Worm (Caenorhabditis elegans) whole organism, L1 larva: ENCODE data around the gene C02E7.10.
A peak's percentile ranks its signal among the peaks of the same experiment; 100 is the strongest.

Experiments
- C34B4.2 ChIP-seq: sonication (generic microtip); optimal IDR thresholded peaks from 2 replicates; lab custom pipeline; 2017; ENCODE audit warnings: mild to moderate bottlenecking, missing genetic modification characterization, missing compliant biosample characterization
- Y116A8C.19 ChIP-seq: sonication (generic microtip); optimal IDR thresholded peaks from 2 replicates; lab custom pipeline; 2016; ENCODE audit warnings: missing compliant biosample characterization, missing genetic modification characterization, borderline replicate concordance
- ceh-82 ChIP-seq, 3 experiments: fragments of 150-350 bp in 1 of 3; sonication (generic microtip) in 2 of 3; optimal IDR thresholded peaks; 2 replicates each; lab custom pipeline; 2014 to 2017; ENCODE audit warnings: missing biosample characterization in 3 of 3, missing genetic modification characterization in 3 of 3
- dsc-1 ChIP-seq: sonication (generic microtip); optimal IDR thresholded peaks from 2 replicates; lab custom pipeline; 2016; ENCODE audit warnings: mild to moderate bottlenecking, missing genetic modification characterization, missing compliant biosample characterization
- efl-1 ChIP-seq, 4 experiments: fragments of 150-350 bp; optimal IDR thresholded peaks in 3 of 4; peaks in 1 of 4; 1 replicate in 1 of 4; 2 replicates in 3 of 4; lab custom pipeline; 2014; ENCODE audit warnings: missing biosample characterization in 2 of 4, missing genetic modification characterization in 2 of 4, missing genetic modification reagents in 2 of 4
- efl-3 ChIP-seq: fragments of 200-800 bp; sonication (Bioruptor generic); optimal IDR thresholded peaks from 2 replicates; lab custom pipeline; 2018; ENCODE audit warnings: mild to moderate bottlenecking, missing genetic modification characterization, missing compliant biosample characterization
- fkh-10 ChIP-seq: sonication (generic microtip); optimal IDR thresholded peaks from 2 replicates; lab custom pipeline; 2017; ENCODE audit warnings: missing biosample characterization, missing genetic modification reagents, missing genetic modification characterization
- fkh-8 ChIP-seq: sonication (generic microtip); optimal IDR thresholded peaks from 2 replicates; lab custom pipeline; 2016; ENCODE audit warnings: mild to moderate bottlenecking, missing genetic modification characterization, missing compliant biosample characterization
- fos-1 ChIP-seq: fragments of 150-350 bp; optimal IDR thresholded peaks from 2 replicates; lab custom pipeline; 2014; ENCODE audit warnings: missing biosample characterization, missing genetic modification characterization
- hpl-2 ChIP-seq: fragments of 150-350 bp; optimal IDR thresholded peaks from 2 replicates; lab custom pipeline; 2014; ENCODE audit warnings: missing biosample characterization, missing genetic modification reagents, missing genetic modification characterization
- irx-1 ChIP-seq: sonication (generic microtip); optimal IDR thresholded peaks from 2 replicates; lab custom pipeline; 2016; ENCODE audit warnings: missing genetic modification characterization, missing compliant biosample characterization
- jun-1 ChIP-seq: fragments of 150-350 bp; optimal IDR thresholded peaks from 2 replicates; lab custom pipeline; 2014; ENCODE audit warnings: missing biosample characterization, missing genetic modification reagents, missing genetic modification characterization
- lin-14 ChIP-seq: fragments of 200-800 bp; sonication (Bioruptor generic); optimal IDR thresholded peaks from 2 replicates; lab custom pipeline; 2018; ENCODE audit warnings: mild to moderate bottlenecking, missing genetic modification characterization, moderate library complexity, missing compliant biosample characterization
- lin-15B ChIP-seq: fragments of 150-350 bp; sonication (generic microtip); optimal IDR thresholded peaks from 3 replicates; lab custom pipeline; 2014; ENCODE audit warnings: missing biosample characterization, missing genetic modification characterization
- lin-35 ChIP-seq, 2 experiments: fragments of 150-350 bp; optimal IDR thresholded peaks; 2 replicates each; lab custom pipeline; 2014; ENCODE audit warnings: missing biosample characterization in 2 of 2, missing genetic modification characterization in 2 of 2, missing genetic modification reagents in 2 of 2
- lin-39 ChIP-seq: fragments of 150-350 bp; optimal IDR thresholded peaks from 2 replicates; lab custom pipeline; 2014; ENCODE audit warnings: missing biosample characterization, missing genetic modification reagents, missing genetic modification characterization
- nhr-47 ChIP-seq: sonication (generic microtip); optimal IDR thresholded peaks from 2 replicates; lab custom pipeline; 2016; ENCODE audit warnings: mild to moderate bottlenecking, missing genetic modification characterization, moderate library complexity, missing compliant biosample characterization
- nhr-71 ChIP-seq: sonication (generic microtip); optimal IDR thresholded peaks from 2 replicates; lab custom pipeline; 2016; ENCODE audit warnings: mild to moderate bottlenecking, missing genetic modification characterization, moderate library complexity, missing compliant biosample characterization
- nhr-76 ChIP-seq: sonication (generic microtip); optimal IDR thresholded peaks from 2 replicates; lab custom pipeline; 2017; ENCODE audit warnings: missing biosample characterization, missing genetic modification characterization
- nhr-84 ChIP-seq: sonication (generic microtip); optimal IDR thresholded peaks from 2 replicates; lab custom pipeline; 2017; ENCODE audit warnings: missing biosample characterization, missing genetic modification characterization
- nhr-90 ChIP-seq: sonication (generic microtip); optimal IDR thresholded peaks from 2 replicates; lab custom pipeline; 2016; ENCODE audit warnings: mild to moderate bottlenecking, missing genetic modification characterization, missing compliant biosample characterization; ENCODE audit not compliant: poor library complexity
- pag-3 ChIP-seq: sonication (generic microtip); optimal IDR thresholded peaks from 2 replicates; lab custom pipeline; 2017; ENCODE audit warnings: missing genetic modification characterization, mild to moderate bottlenecking, missing compliant biosample characterization, antibody characterized with exemption, borderline replicate concordance; ENCODE audit not compliant: insufficient read depth
- pqm-1 ChIP-seq: sonication (generic microtip); optimal IDR thresholded peaks from 3 replicates; lab custom pipeline; 2017; ENCODE audit warnings: missing biosample characterization, missing genetic modification characterization
- rnt-1 ChIP-seq: sonication (generic microtip); optimal IDR thresholded peaks from 2 replicates; lab custom pipeline; 2016; ENCODE audit warnings: mild to moderate bottlenecking, missing genetic modification characterization, moderate library complexity, missing compliant biosample characterization
- snpc-4 ChIP-seq: fragments of 150-350 bp; optimal IDR thresholded peaks from 2 replicates; lab custom pipeline; 2014; ENCODE audit warnings: missing biosample characterization, missing genetic modification characterization
- snu-23 ChIP-seq: sonication (generic microtip); optimal IDR thresholded peaks from 2 replicates; lab custom pipeline; 2016; ENCODE audit warnings: missing genetic modification characterization, missing compliant biosample characterization
- sup-37 ChIP-seq: fragments of 200-800 bp; sonication (Bioruptor generic); optimal IDR thresholded peaks from 2 replicates; lab custom pipeline; 2018; ENCODE audit warnings: mild to moderate bottlenecking, missing genetic modification characterization, missing compliant biosample characterization
- tlp-1 ChIP-seq: fragments of 150-350 bp; optimal IDR thresholded peaks from 2 replicates; lab custom pipeline; 2014; ENCODE audit warnings: missing biosample characterization, missing genetic modification characterization
- unc-130 ChIP-seq: fragments of 150-350 bp; optimal IDR thresholded peaks from 2 replicates; lab custom pipeline; 2017; ENCODE audit warnings: missing biosample characterization, missing genetic modification characterization, inconsistent platforms
- unc-86 ChIP-seq: sonication (generic microtip); optimal IDR thresholded peaks from 2 replicates; lab custom pipeline; 2016; ENCODE audit warnings: missing genetic modification characterization, missing compliant biosample characterization
- vab-15 ChIP-seq: sonication (generic microtip); optimal IDR thresholded peaks from 2 replicates; lab custom pipeline; 2017; ENCODE audit warnings: missing genotype, mild to moderate bottlenecking, missing genetic modification characterization, missing compliant biosample characterization
- xbp-1 ChIP-seq: sonication (generic microtip); optimal IDR thresholded peaks from 2 replicates; lab custom pipeline; 2016; ENCODE audit warnings: missing genetic modification characterization, missing compliant biosample characterization
- zip-4 ChIP-seq: fragments of 200-800 bp; sonication (Bioruptor generic); optimal IDR thresholded peaks from 2 replicates; lab custom pipeline; 2018; ENCODE audit warnings: mild to moderate bottlenecking, missing genetic modification characterization, moderate library complexity, missing compliant biosample characterization
- ztf-4 ChIP-seq: fragments of 150-350 bp; optimal IDR thresholded peaks from 2 replicates; lab custom pipeline; 2014; ENCODE audit warnings: missing biosample characterization, missing genetic modification characterization

C02E7.10 gene

ce11 chrV:4957619-4958018 lies 24.8 kb upstream of the C02E7.10 start:
- TF ChIP-seq ztf-4 (no peak), unc-130 (tag; lab: Kevin White, UChicago) (no peak), nhr-84 (tag; lab: Kevin White, UChicago) (no peak), tlp-1 (tag; lab: Kevin White, UChicago) (no peak), pqm-1 (tag; lab: Kevin White, UChicago) (no peak), lin-35 (GFP tag; optimal IDR thresholded peaks at IDR 0.05; lab: Kevin White, UChicago) (no peak), nhr-47 (tag; lab: Kevin White, UChicago) (no peak), snu-23 (no peak), fkh-8 (no peak)

- TF ChIP-seq efl-3 (no peak), hpl-2 (GFP tag; lab: Kevin White, UChicago) (no peak), ceh-82 (tag; optimal IDR thresholded peaks at IDR 0.05; lab: Kevin White, UChicago) (no peak), xbp-1 (no peak), efl-1 (optimal IDR thresholded peaks at IDR 0.05; lab: Kevin White, UChicago) (no peak), efl-1 (GFP tag; optimal IDR thresholded peaks at IDR 0.05 in 1 of 2; lab: Kevin White, UChicago) (peak in 1 of 2 experiments; percentile 4), irx-1 (no peak)
These were observed 23.7 kb upstream of the C02E7.10 start, which contains the start of gene str-208 for ce11 chrV:4956529-4956928. Gene str-208, plus strand, starts transcription at chrV:4956829.

ce11 chrV:4951434-4951833 lies 18.6 kb upstream of the C02E7.10 start, which contains the start of gene str-207:
Gene str-207, plus strand, starts transcription at chrV:4951734.
- TF ChIP-seq nhr-47 (tag; lab: Kevin White, UChicago), result no peak
- TF ChIP-seq unc-130 (tag; lab: Kevin White, UChicago), result no peak
- TF ChIP-seq rnt-1 (tag; lab: Kevin White, UChicago), result no peak
- no peak for TF ChIP-seq efl-1 (optimal IDR thresholded peaks at IDR 0.05; lab: Kevin White, UChicago)
- peak in 1 of 2 experiments; percentile 63 for TF ChIP-seq efl-1 (GFP tag; optimal IDR thresholded peaks at IDR 0.05 in 1 of 2; lab: Kevin White, UChicago)
- TF ChIP-seq pag-3 (tag; lab: Kevin White, UChicago), result no peak

- no peak for TF ChIP-seq dsc-1
- TF ChIP-seq snu-23, result no peak
These were observed 15.8 kb upstream of the C02E7.10 start, which contains the start of gene str-209 for ce11 chrV:4948635-4949034. Gene str-209, plus strand, starts transcription at chrV:4948935.

DNA sequence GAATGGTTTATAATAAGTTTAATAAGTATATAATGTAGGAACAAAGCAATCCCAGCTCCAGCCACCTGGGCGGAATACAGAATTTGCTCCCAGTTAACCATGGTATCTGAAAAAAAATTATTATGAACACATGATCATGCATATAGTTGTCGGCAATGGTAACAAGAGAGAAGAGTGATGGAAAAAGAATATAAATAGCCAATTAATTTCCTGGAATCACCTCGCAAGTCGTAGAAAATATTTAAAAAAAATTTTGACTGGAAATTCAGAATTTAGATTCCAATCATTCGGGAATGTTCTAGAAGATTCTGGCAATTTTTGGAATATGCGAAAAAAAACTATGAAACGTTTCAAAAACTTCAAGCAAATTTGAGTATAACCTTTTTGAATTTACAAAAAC lies 11.4 kb upstream of the C02E7.10 start, which contains the start of gene str-211:
Gene str-211 (minus strand): TSS at position 101 of the 400 bp plus-strand sequence.
- no peak for TF ChIP-seq nhr-71
- no peak for TF ChIP-seq dsc-1
- no peak for TF ChIP-seq snpc-4 (tag; lab: Kevin White, UChicago)
- no peak for TF ChIP-seq Y116A8C.19 (tag; lab: Kevin White, UChicago)
- no peak for TF ChIP-seq jun-1 (tag; lab: Kevin White, UChicago)
- no peak for TF ChIP-seq lin-15B (tag; lab: Kevin White, UChicago)
- no peak for TF ChIP-seq lin-39 (tag; lab: Kevin White, UChicago)
- TF ChIP-seq zip-4 (GFP tag; lab: Kevin White, UChicago), result no peak
- no peak for TF ChIP-seq tlp-1 (tag; lab: Kevin White, UChicago)
- no peak for TF ChIP-seq fos-1
- no peak for TF ChIP-seq nhr-84 (tag; lab: Kevin White, UChicago)
- no peak for TF ChIP-seq unc-86 (tag; lab: Kevin White, UChicago)
- no peak for TF ChIP-seq vab-15 (tag; lab: Kevin White, UChicago)
- no peak for TF ChIP-seq nhr-76 (tag; lab: Kevin White, UChicago)
- TF ChIP-seq nhr-90, result no peak
- TF ChIP-seq fkh-10, result no peak
- no peak for TF ChIP-seq lin-14 (GFP tag; lab: Kevin White, UChicago)

- TF ChIP-seq lin-39 (tag; lab: Kevin White, UChicago), result no peak
- no peak for TF ChIP-seq sup-37 (GFP tag; lab: Kevin White, UChicago)
- no peak for TF ChIP-seq C34B4.2
These were observed 4.5 kb upstream of the C02E7.10 start for ce11 chrV:4937337-4937736.
